Worm (Caenorhabditis elegans): ENCODE results near the gene C15B12.2.

Gene C15B12.2

ce11 chrX:6448866-6449400 is 14.3 kb upstream of the C15B12.2 start, which contains the start of gene fah-1 (continued):
- TF ChIP-seq nhr-12 (tag; optimal IDR thresholded peaks at IDR 0.05) (no peak), peb-1 (tag; optimal IDR thresholded peaks at IDR 0.05) (no peak), aly-2 (tag; optimal IDR thresholded peaks at IDR 0.05) (no peak), lsy-2 (tag; optimal IDR thresholded peaks at IDR 0.05) (no peak), mab-5 (tag; optimal IDR thresholded peaks at IDR 0.05) (no peak), egl-27 (tag; optimal IDR thresholded peaks at IDR 0.05) (peak; percentile 56), unc-55 (GFP tag; optimal IDR thresholded peaks at IDR 0.05) (no peak), snpc-4 (tag; optimal IDR thresholded peaks at IDR 0.05) (no peak), dmd-4 (tag; optimal IDR thresholded peaks at IDR 0.05) (no peak), R02D3.7 (tag; optimal IDR thresholded peaks at IDR 0.05) (no peak), F13H6.1 (tag; optimal IDR thresholded peaks at IDR 0.05) (peak; percentile 32), sem-4 (tag; optimal IDR thresholded peaks at IDR 0.05) (no peak), lin-11 (tag; optimal IDR thresholded peaks at IDR 0.05) (no peak), zag-1 (tag; optimal IDR thresholded peaks at IDR 0.05) (no peak), sma-9 (GFP tag; optimal IDR thresholded peaks at IDR 0.05) (peak; percentile 86), sma-9 (tag; optimal IDR thresholded peaks at IDR 0.05) (no peak), unc-62 (GFP tag; optimal IDR thresholded peaks at IDR 0.05) (no peak), nhr-11 (tag; optimal IDR thresholded peaks at IDR 0.05) (no peak), lin-13 (GFP tag; optimal IDR thresholded peaks at IDR 0.05) (no peak), gmeb-1 (tag; optimal IDR thresholded peaks at IDR 0.05) (peak; percentile 51), sma-3 (GFP tag; optimal IDR thresholded peaks at IDR 0.05) (peak; percentile 89), ztf-1 (GFP tag; conservative IDR thresholded peaks at IDR 0.05) (no peak), alr-1 (tag; optimal IDR thresholded peaks at IDR 0.05) (no peak), ceh-82 (tag; optimal IDR thresholded peaks at IDR 0.05) (no peak), ama-1 (optimal IDR thresholded peaks at IDR 0.05) (no peak)

ce11 chrX:6450839-6451491 is 12.2 kb upstream of the C15B12.2 start, which contains the start of the genes grl-6 and K10C2.6:
Gene grl-6, minus strand, starts transcription at chrX:6450939.
Gene K10C2.6, plus strand, starts transcription at chrX:6451441.
- TF ChIP-seq fos-1 (tag; optimal IDR thresholded peaks at IDR 0.05) (no peak), nhr-25 (tag; optimal IDR thresholded peaks at IDR 0.05) (no peak), nhr-237 (tag; optimal IDR thresholded peaks at IDR 0.05) (no peak), ztf-4 (tag; optimal IDR thresholded peaks at IDR 0.05) (no peak), lin-13 (GFP tag; optimal IDR thresholded peaks at IDR 0.05) (no peak), ZK546.5 (tag; optimal IDR thresholded peaks at IDR 0.05) (no peak), blmp-1 (tag; optimal IDR thresholded peaks at IDR 0.05; ENCODE audit: insufficient read depth) (no peak), ztf-11 (tag; optimal IDR thresholded peaks at IDR 0.05) (no peak), sem-4 (tag; optimal IDR thresholded peaks at IDR 0.05) (no peak), elt-1 (tag; optimal IDR thresholded peaks at IDR 0.05) (no peak), R02D3.7 (tag; optimal IDR thresholded peaks at IDR 0.05) (no peak), nhr-12 (tag; optimal IDR thresholded peaks at IDR 0.05) (no peak), F13H6.1 (tag; optimal IDR thresholded peaks at IDR 0.05) (no peak), mab-5 (tag; optimal IDR thresholded peaks at IDR 0.05) (no peak), skn-1 (tag; optimal IDR thresholded peaks at IDR 0.05) (no peak), zag-1 (tag; optimal IDR thresholded peaks at IDR 0.05) (no peak), lsy-2 (tag; optimal IDR thresholded peaks at IDR 0.05) (no peak), snpc-4 (tag; optimal IDR thresholded peaks at IDR 0.05) (no peak)

ce11 chrX:6455157-6455556 is 8.1 kb upstream of the C15B12.2 start, which contains the start of gene nas-33:
Gene nas-33, minus strand, starts transcription at chrX:6455257.
- no peak for TF ChIP-seq sma-3 (GFP tag; optimal IDR thresholded peaks at IDR 0.05)
- TF ChIP-seq aly-2 (tag; optimal IDR thresholded peaks at IDR 0.05) = no peak
- TF ChIP-seq crh-2 (tag; optimal IDR thresholded peaks at IDR 0.05) = no peak

ce11 chrX:6456567-6456966 is 6.6 kb upstream of the C15B12.2 start, which contains the start of gene pept-1:
Gene pept-1, plus strand, starts transcription at chrX:6456872.
- TF ChIP-seq zag-1 (tag; optimal IDR thresholded peaks at IDR 0.05) (no peak), nhr-23 (tag; optimal IDR thresholded peaks at IDR 0.05) (no peak), sem-4 (tag; optimal IDR thresholded peaks at IDR 0.05) (no peak), sma-9 (GFP tag; optimal IDR thresholded peaks at IDR 0.05) (peak; percentile 68), sma-9 (tag; optimal IDR thresholded peaks at IDR 0.05) (no peak), F13H6.1 (tag; optimal IDR thresholded peaks at IDR 0.05) (peak; percentile 63), Y55F3AM.14 (GFP tag; optimal IDR thresholded peaks at IDR 0.05) (no peak), mbf-1 (tag; optimal IDR thresholded peaks at IDR 0.05) (no peak), nhr-21 (tag; optimal IDR thresholded peaks at IDR 0.05) (no peak), dmd-4 (tag; optimal IDR thresholded peaks at IDR 0.05) (no peak), aly-2 (tag; optimal IDR thresholded peaks at IDR 0.05) (no peak), crh-2 (tag; optimal IDR thresholded peaks at IDR 0.05) (peak; percentile 70), nhr-237 (tag; optimal IDR thresholded peaks at IDR 0.05) (no peak), ztf-11 (tag; optimal IDR thresholded peaks at IDR 0.05) (no peak), nhr-25 (tag; optimal IDR thresholded peaks at IDR 0.05) (no peak), R02D3.7 (tag; optimal IDR thresholded peaks at IDR 0.05) (no peak), gmeb-1 (tag; optimal IDR thresholded peaks at IDR 0.05) (peak; percentile 46), egl-27 (tag; optimal IDR thresholded peaks at IDR 0.05) (peak; percentile 44), nhr-10 (tag; optimal IDR thresholded peaks at IDR 0.05) (no peak), unc-62 (GFP tag; optimal IDR thresholded peaks at IDR 0.05) (no peak), mab-5 (tag; optimal IDR thresholded peaks at IDR 0.05) (no peak), fos-1 (tag; optimal IDR thresholded peaks at IDR 0.05) (peak; percentile 92), nhr-6 (tag; optimal IDR thresholded peaks at IDR 0.05) (no peak), elt-1 (tag; optimal IDR thresholded peaks at IDR 0.05) (no peak), nhr-77 (tag; optimal IDR thresholded peaks at IDR 0.05) (no peak)

Measured in whole organism, L2 larva.